Fruit fly (Drosophila melanogaster): Measurements from ENCODE around the gene CG45603.

DNA sequence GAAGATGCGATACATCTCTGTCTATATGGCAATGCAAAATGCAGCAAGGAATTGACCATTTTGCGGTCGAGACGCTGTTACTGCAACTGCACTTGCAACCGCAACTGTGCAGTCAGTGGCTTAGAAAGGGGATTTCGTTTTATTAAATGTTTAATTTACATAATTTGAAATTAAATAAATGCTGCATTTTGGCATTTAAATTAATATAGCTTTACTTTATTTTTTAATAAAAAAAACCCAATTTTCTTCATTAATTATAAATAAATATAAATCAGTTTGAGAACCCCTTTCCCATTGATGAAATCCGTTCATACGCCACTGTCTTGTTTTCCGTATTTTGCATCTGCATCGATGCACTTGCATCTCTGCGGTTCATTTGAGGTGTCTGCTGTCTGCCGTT is 46.5 kb upstream of the CG45603 start:
- TF ChIP-seq psq (GFP tag; optimal IDR thresholded peaks at IDR 0.05) (no peak), fru (GFP tag; optimal IDR thresholded peaks at IDR 0.05) (no peak), sage (GFP tag; optimal IDR thresholded peaks at IDR 0.05) (no peak), h (GFP tag; optimal IDR thresholded peaks at IDR 0.05) (no peak), Abd-B (GFP tag; optimal IDR thresholded peaks at IDR 0.05) (no peak), lola (GFP tag; optimal IDR thresholded peaks at IDR 0.05) (no peak), pan (optimal IDR thresholded peaks at IDR 0.05) (no peak), ey (GFP tag; optimal IDR thresholded peaks at IDR 0.05) (no peak), GATAd (GFP tag; optimal IDR thresholded peaks at IDR 0.05) (no peak), Dfd (GFP tag; optimal IDR thresholded peaks at IDR 0.05) (no peak), Dif (GFP tag; optimal IDR thresholded peaks at IDR 0.05; ENCODE audit: partially characterized antibody) (no peak), brk (GFP tag; optimal IDR thresholded peaks at IDR 0.05) (no peak), br (GFP tag; optimal IDR thresholded peaks at IDR 0.05) (no peak)
